Worm (Caenorhabditis elegans) whole organism, young adult: ENCODE measurements around the gene air-1.

Experiments used
- F33H1.4 ChIP-seq: fragments of 200-800 bp; sonication (Bioruptor generic); IDR thresholded peaks from 2 replicates; pipeline ENCODE4 v1.3.6; 2022; ENCODE audit warnings: missing genetic modification reagents, missing genetic modification characterization, missing compliant biosample characterization
- Y53G8AR.9 ChIP-seq: fragments of 200-800 bp; sonication (Bioruptor generic); conservative IDR thresholded peaks from 2 replicates; pipeline ENCODE4 v1.3.6; 2022; ENCODE audit warnings: missing genetic modification reagents, missing genetic modification characterization, missing compliant biosample characterization
- Y79H2A.3 ChIP-seq: fragments of 200-800 bp; sonication (Bioruptor generic); conservative IDR thresholded peaks from 2 replicates; pipeline ENCODE4 v1.3.6; 2022; ENCODE audit warnings: missing genetic modification reagents, missing genetic modification characterization, missing compliant biosample characterization
- ama-1 ChIP-seq, 3 experiments: fragments of 150-350 bp in 1 of 3; sonication (generic microtip) in 2 of 3; optimal IDR thresholded peaks; 2 replicates each; lab custom pipeline; 2014 to 2018; ENCODE audit warnings: missing biosample characterization in 2 of 3, missing genetic modification characterization in 2 of 3, missing genetic modification reagents in 2 of 3
- hlh-12 ChIP-seq: sonication (generic microtip); optimal IDR thresholded peaks from 2 replicates; lab custom pipeline; 2016; ENCODE audit warnings: missing genetic modification characterization, missing compliant biosample characterization
- lsy-27 ChIP-seq: sonication (generic microtip); optimal IDR thresholded peaks from 2 replicates; lab custom pipeline; 2017; ENCODE audit warnings: missing genetic modification characterization, mild to moderate bottlenecking, missing compliant biosample characterization, antibody characterized with exemption, missing genotype, borderline replicate concordance; ENCODE audit not compliant: insufficient read depth
- nfya-1 ChIP-seq: sonication (generic microtip); optimal IDR thresholded peaks from 2 replicates; lab custom pipeline; 2017; ENCODE audit warnings: antibody characterized with exemption, missing compliant biosample characterization, missing genetic modification characterization, borderline replicate concordance; ENCODE audit not compliant: insufficient read depth
- nhr-179 ChIP-seq: sonication (generic microtip); optimal IDR thresholded peaks from 2 replicates; lab custom pipeline; 2016; ENCODE audit warnings: mild to moderate bottlenecking, missing genetic modification characterization, missing compliant biosample characterization
- nhr-80 ChIP-seq: sonication (generic microtip); optimal IDR thresholded peaks from 2 replicates; lab custom pipeline; 2016; ENCODE audit warnings: missing genetic modification characterization, missing compliant biosample characterization
- pha-4 ChIP-seq: fragments of 150-350 bp; sonication (generic microtip); optimal IDR thresholded peaks from 2 replicates; lab custom pipeline; 2014; ENCODE audit warnings: missing biosample characterization, missing genetic modification reagents, missing genetic modification characterization
- snpc-1.3 ChIP-seq: sonication (generic microtip); optimal IDR thresholded peaks from 2 replicates; lab custom pipeline; 2017; ENCODE audit warnings: missing genetic modification characterization, mild to moderate bottlenecking, missing compliant biosample characterization, antibody characterized with exemption, moderate library complexity, missing genotype, missing genetic modification reagents; ENCODE audit not compliant: insufficient read depth
- snpc-4 ChIP-seq, 5 experiments: fragments of 150-350 bp in 1 of 5; sonication (generic microtip) in 4 of 5; optimal IDR thresholded peaks; 2 replicates each; lab custom pipeline; 2014 to 2018; ENCODE audit warnings: missing genetic modification characterization in 5 of 5, missing biosample characterization in 3 of 5, antibody characterized with exemption in 2 of 5, mild to moderate bottlenecking in 2 of 5, missing compliant biosample characterization in 2 of 5, missing genotype in 2 of 5, moderate library complexity in 2 of 5, missing genetic modification reagents in 1 of 5
- ztf-18 ChIP-seq: sonication (generic microtip); optimal IDR thresholded peaks from 2 replicates; lab custom pipeline; 2016; ENCODE audit warnings: missing genotype, mild to moderate bottlenecking, missing genetic modification characterization, missing compliant biosample characterization

ce11 chrV:8198994-8199393 is 22.3 kb upstream of the air-1 start, which contains the start of gene F20D6.11:
- TF ChIP-seq pha-4 (tag; lab: Kevin White, UChicago) (no peak), nhr-80 (no peak), Y53G8AR.9 (GFP tag; lab: Robert Waterston, UW) (no peak), nhr-179 (no peak), Y79H2A.3 (GFP tag; lab: Robert Waterston, UW) (no peak), nfya-1 (no peak), hlh-12 (tag; lab: Kevin White, UChicago) (no peak), ztf-18 (tag; lab: Kevin White, UChicago) (no peak), lsy-27 (no peak), F33H1.4 (GFP tag; lab: Robert Waterston, UW) (no peak), ama-1 (optimal IDR thresholded peaks at IDR 0.05; lab: Kevin White, UChicago) (no peak), ama-1 (GFP tag; optimal IDR thresholded peaks at IDR 0.05; lab: Kevin White, UChicago) (no peak), snpc-1.3 (tag; lab: Kevin White, UChicago) (no peak), snpc-4 (GFP tag; optimal IDR thresholded peaks at IDR 0.05; lab: Kevin White, UChicago) (no peak), snpc-4 (tag; optimal IDR thresholded peaks at IDR 0.05; lab: Kevin White, UChicago) (no peak)
